Fruit fly (Drosophila melanogaster) whole organism, embryonic: ENCODE measurements around the gene CG31798.
A peak's percentile ranks its signal among the peaks of the same experiment; 100 is the strongest.

Source experiments
- BEAF-32 ChIP-seq: fragments of 200-800 bp; sonication (Bioruptor generic); optimal IDR thresholded peaks from 3 replicates; lab custom pipeline; 2017; ENCODE audit warnings: missing biosample characterization, missing genetic modification characterization, mild to moderate bottlenecking, moderate library complexity, missing genetic modification reagents
- Bteb2 ChIP-seq: fragments of 200-800 bp; sonication (Bioruptor generic); optimal IDR thresholded peaks from 2 replicates; lab custom pipeline; 2016; ENCODE audit warnings: missing biosample characterization, missing genetic modification characterization
- CG10462 ChIP-seq: fragments of 200-800 bp; sonication (Bioruptor generic); optimal IDR thresholded peaks from 2 replicates; lab custom pipeline; 2016; ENCODE audit warnings: missing biosample characterization, missing genetic modification characterization
- CG11696 ChIP-seq: fragments of 200-800 bp; sonication (Bioruptor generic); IDR thresholded peaks from 2 replicates; pipeline ENCODE4 v1.3.6; 2022; ENCODE audit warnings: missing biosample characterization, missing genetic modification characterization
- CG12155 ChIP-seq: fragments of 200-800 bp; sonication (Bioruptor generic); optimal IDR thresholded peaks from 3 replicates; lab custom pipeline; 2016; ENCODE audit warnings: missing biosample characterization, missing genetic modification characterization
- CG13894 ChIP-seq: fragments of 200-800 bp; sonication (Bioruptor generic); optimal IDR thresholded peaks from 3 replicates; lab custom pipeline; 2018; ENCODE audit warnings: missing biosample characterization, mild to moderate bottlenecking, missing genetic modification characterization, moderate library complexity
- CG1529 ChIP-seq: fragments of 200-800 bp; sonication (Bioruptor generic); optimal IDR thresholded peaks from 3 replicates; lab custom pipeline; 2018; ENCODE audit warnings: missing biosample characterization, missing genetic modification characterization
- CG15696 ChIP-seq: fragments of 200-800 bp; sonication (Bioruptor generic); optimal IDR thresholded peaks from 2 replicates; lab custom pipeline; 2019; ENCODE audit warnings: missing biosample characterization, mild to moderate bottlenecking, missing genetic modification characterization, moderate library complexity
- CG1647 ChIP-seq: fragments of 200-800 bp; sonication (Bioruptor generic); optimal IDR thresholded peaks from 3 replicates; lab custom pipeline; 2016; ENCODE audit warnings: missing biosample characterization, missing genetic modification characterization
- CG16813 ChIP-seq: fragments of 200-800 bp; sonication (Bioruptor generic); IDR thresholded peaks from 3 replicates; pipeline ENCODE4 v1.3.6; 2022; ENCODE audit warnings: missing biosample characterization, missing genetic modification characterization; ENCODE audit not compliant: partially characterized antibody
- CG18619 ChIP-seq: fragments of 200-800 bp; sonication (Bioruptor generic); optimal IDR thresholded peaks from 3 replicates; lab custom pipeline; 2017; ENCODE audit warnings: missing biosample characterization, mild to moderate bottlenecking, missing genetic modification characterization
- CG18764 ChIP-seq: fragments of 200-800 bp; sonication (Bioruptor generic); optimal IDR thresholded peaks from 3 replicates; lab custom pipeline; 2016; ENCODE audit warnings: missing biosample characterization, missing genetic modification characterization
- CG30020 ChIP-seq: fragments of 200-800 bp; optimal IDR thresholded peaks from 2 replicates; lab custom pipeline; 2019; ENCODE audit warnings: missing biosample characterization, mild to moderate bottlenecking, missing genetic modification characterization, moderate library complexity
- CG3163 ChIP-seq: fragments of 200-800 bp; sonication (Bioruptor generic); optimal IDR thresholded peaks from 3 replicates; lab custom pipeline; 2016; ENCODE audit warnings: missing biosample characterization, missing genetic modification characterization
- CG33557 ChIP-seq: fragments of 200-800 bp; sonication (Bioruptor generic); optimal IDR thresholded peaks from 2 replicates; lab custom pipeline; 2019; ENCODE audit warnings: missing biosample characterization, mild to moderate bottlenecking, missing genetic modification characterization, moderate library complexity
- CG3838 ChIP-seq: fragments of 200-800 bp; sonication (Bioruptor generic); optimal IDR thresholded peaks from 3 replicates; lab custom pipeline; 2016; ENCODE audit warnings: missing biosample characterization, missing genetic modification characterization
- CG4282 ChIP-seq: fragments of 200-800 bp; sonication (Bioruptor generic); optimal IDR thresholded peaks from 2 replicates; lab custom pipeline; 2016; ENCODE audit warnings: missing biosample characterization, missing genetic modification characterization
- CG4424 ChIP-seq: fragments of 200-800 bp; sonication (Bioruptor generic); optimal IDR thresholded peaks from 3 replicates; lab custom pipeline; 2016; ENCODE audit warnings: missing biosample characterization, missing genetic modification characterization
- CG6654 ChIP-seq: fragments of 200-800 bp; sonication (Bioruptor generic); optimal IDR thresholded peaks from 2 replicates; lab custom pipeline; 2017; ENCODE audit warnings: missing biosample characterization, mild to moderate bottlenecking, missing genetic modification characterization
- CG6689 ChIP-seq: fragments of 200-800 bp; sonication (Bioruptor generic); IDR thresholded peaks from 2 replicates; pipeline ENCODE4 v1.3.6; 2022; ENCODE audit warnings: missing biosample characterization, missing genetic modification characterization
- CG6854 ChIP-seq: fragments of 200-800 bp; sonication (Bioruptor generic); optimal IDR thresholded peaks from 3 replicates; lab custom pipeline; 2017; ENCODE audit warnings: missing biosample characterization, mild to moderate bottlenecking, missing genetic modification characterization
- CG7928 ChIP-seq: fragments of 200-800 bp; sonication (Bioruptor generic); optimal IDR thresholded peaks from 2 replicates; lab custom pipeline; 2017; ENCODE audit warnings: missing biosample characterization, mild to moderate bottlenecking, missing genetic modification characterization
- CrebB ChIP-seq: fragments of 200-800 bp; sonication (Bioruptor generic); optimal IDR thresholded peaks from 3 replicates; lab custom pipeline; 2018; ENCODE audit warnings: missing biosample characterization, mild to moderate bottlenecking, missing genetic modification characterization
- Ets65A ChIP-seq: fragments of 200-800 bp; sonication (Bioruptor generic); peaks from one replicate; lab custom pipeline; 2016; ENCODE audit warnings: missing biosample characterization, missing genetic modification characterization
- HLH54F ChIP-seq: fragments of 200-800 bp; sonication (Bioruptor generic); optimal IDR thresholded peaks from 3 replicates; lab custom pipeline; 2016; ENCODE audit warnings: missing biosample characterization, missing genetic modification characterization
- Kr ChIP-seq: fragments of 200-800 bp; sonication (Bioruptor generic); optimal IDR thresholded peaks from 2 replicates; lab custom pipeline; 2017; ENCODE audit warnings: missing biosample characterization, mild to moderate bottlenecking, missing genetic modification characterization
- Lhr ChIP-seq: fragments of 200-800 bp; sonication (Bioruptor generic); optimal IDR thresholded peaks from 3 replicates; lab custom pipeline; 2017; ENCODE audit warnings: mild to moderate bottlenecking, missing biosample characterization, missing genetic modification reagents, missing genetic modification characterization
- Meics ChIP-seq: fragments of 200-800 bp; sonication (Bioruptor generic); optimal IDR thresholded peaks from 2 replicates; lab custom pipeline; 2017; ENCODE audit warnings: missing biosample characterization, mild to moderate bottlenecking, missing genetic modification characterization
- Mrtf ChIP-seq: fragments of 200-800 bp; sonication (Bioruptor generic); IDR thresholded peaks from 3 replicates; pipeline ENCODE4 v1.3.6; 2022; ENCODE audit warnings: missing biosample characterization, missing genetic modification characterization
- NFAT ChIP-seq: fragments of 200-800 bp; sonication (Bioruptor generic); IDR thresholded peaks from 2 replicates; pipeline ENCODE4 v1.3.6; 2022; ENCODE audit warnings: missing biosample characterization, missing genetic modification characterization
- Oli ChIP-seq: fragments of 200-800 bp; sonication (Bioruptor generic); optimal IDR thresholded peaks from 2 replicates; lab custom pipeline; 2018; ENCODE audit warnings: missing biosample characterization, mild to moderate bottlenecking, missing genetic modification characterization, moderate library complexity
- Side ChIP-seq: fragments of 200-800 bp; sonication (Bioruptor generic); optimal IDR thresholded peaks from 2 replicates; lab custom pipeline; 2016; ENCODE audit warnings: missing biosample characterization, missing genetic modification characterization
- Ssrp ChIP-seq: fragments of 200-800 bp; sonication (Bioruptor generic); optimal IDR thresholded peaks from 2 replicates; lab custom pipeline; 2018; ENCODE audit warnings: missing biosample characterization, mild to moderate bottlenecking, missing genetic modification characterization, moderate library complexity
- Xbp1 ChIP-seq: fragments of 200-800 bp; sonication (Bioruptor generic); optimal IDR thresholded peaks from 3 replicates; lab custom pipeline; 2016; ENCODE audit warnings: missing biosample characterization, mild to moderate bottlenecking, missing genetic modification characterization
- bab2 ChIP-seq: fragments of 200-800 bp; sonication (Bioruptor generic); optimal IDR thresholded peaks from 2 replicates; lab custom pipeline; 2016; ENCODE audit warnings: missing biosample characterization, missing genetic modification characterization
- chif ChIP-seq, 2 experiments: fragments of 200-800 bp; sonication (Bioruptor generic); optimal IDR thresholded peaks; 3 replicates each; lab custom pipeline; 2016; ENCODE audit warnings: missing biosample characterization in 2 of 2, missing genetic modification characterization in 2 of 2
- dan ChIP-seq: fragments of 200-800 bp; sonication (Bioruptor generic); IDR thresholded peaks from 2 replicates; pipeline ENCODE4 v1.3.6; 2022; ENCODE audit warnings: missing biosample characterization, missing genetic modification characterization
- dati ChIP-seq: fragments of 200-800 bp; sonication (Bioruptor generic); IDR thresholded peaks from 2 replicates; pipeline ENCODE4 v1.3.6; 2022; ENCODE audit warnings: missing biosample characterization, missing genetic modification characterization
- exex ChIP-seq: fragments of 200-800 bp; sonication (Bioruptor generic); optimal IDR thresholded peaks from 4 replicates; lab custom pipeline; 2018; ENCODE audit warnings: missing biosample characterization, mild to moderate bottlenecking, missing genetic modification characterization, moderate library complexity
- eyg ChIP-seq: fragments of 200-800 bp; sonication (Bioruptor generic); optimal IDR thresholded peaks from 3 replicates; lab custom pipeline; 2016; ENCODE audit warnings: missing biosample characterization, missing genetic modification characterization
- grau ChIP-seq: fragments of 200-800 bp; optimal IDR thresholded peaks from 3 replicates; lab custom pipeline; 2019; ENCODE audit warnings: missing biosample characterization, mild to moderate bottlenecking, missing genetic modification characterization, moderate library complexity
- ham ChIP-seq: fragments of 200-800 bp; sonication (Bioruptor generic); IDR thresholded peaks from 2 replicates; pipeline ENCODE4 v1.3.6; 2022; ENCODE audit warnings: missing biosample characterization, missing genetic modification characterization
- hb ChIP-seq: fragments of 200-800 bp; sonication (Bioruptor generic); IDR thresholded peaks from 3 replicates; pipeline ENCODE4 v1.3.6; 2022; ENCODE audit warnings: missing biosample characterization, missing genetic modification characterization; ENCODE audit not compliant: partially characterized antibody
- mirr ChIP-seq: fragments of 200-800 bp; sonication (Bioruptor generic); optimal IDR thresholded peaks from 3 replicates; lab custom pipeline; 2018; ENCODE audit warnings: missing biosample characterization, mild to moderate bottlenecking, missing genetic modification characterization
- nerfin-1 ChIP-seq: fragments of 200-800 bp; sonication (Bioruptor generic); optimal IDR thresholded peaks from 3 replicates; lab custom pipeline; 2019; ENCODE audit warnings: missing biosample characterization, mild to moderate bottlenecking, missing genetic modification characterization, moderate library complexity
- nmo ChIP-seq: fragments of 200-800 bp; sonication (Bioruptor generic); optimal IDR thresholded peaks from 2 replicates; lab custom pipeline; 2018; ENCODE audit warnings: missing biosample characterization, mild to moderate bottlenecking, missing genetic modification characterization, moderate library complexity
- sens ChIP-seq: fragments of 200-800 bp; sonication (Bioruptor generic); peaks from one replicate; lab custom pipeline; 2016; ENCODE audit warnings: missing biosample characterization, missing genetic modification characterization
- usp ChIP-seq: fragments of >200 bp; optimal IDR thresholded peaks from 2 replicates; lab custom pipeline; 2017; ENCODE audit warnings: missing biosample characterization, missing genetic modification characterization
- zen ChIP-seq: fragments of 200-800 bp; sonication (Bioruptor generic); optimal IDR thresholded peaks from 3 replicates; lab custom pipeline; 2018; ENCODE audit warnings: missing biosample characterization, mild to moderate bottlenecking, missing genetic modification characterization, moderate library complexity

The CG31798 gene

dm6 chr2L:19416602-19417497 lies 22.9 kb downstream of the CG31798 start, which contains the start of gene Lectin-galC1 (continued):
- TF ChIP-seq Ets65A (GFP tag; lab: Kevin White, UChicago) = peak; percentile 96
- peak; percentile 86 for TF ChIP-seq CG6689 (GFP tag; lab: Robert Waterston, UW)
- TF ChIP-seq ham (GFP tag; lab: Robert Waterston, UW) = no peak
- TF ChIP-seq CG3838 (GFP tag; lab: Kevin White, UChicago) = peak; percentile 72
- peak; percentile 88 for TF ChIP-seq CG4424 (GFP tag; lab: Kevin White, UChicago)
- peak; percentile 78 for TF ChIP-seq nerfin-1 (tag; lab: Kevin White, UChicago)
- TF ChIP-seq dan (GFP tag; lab: Robert Waterston, UW) = peak; percentile 65; the same call in 1 of the 2 replicates
- peak; percentile 91 for TF ChIP-seq Xbp1 (GFP tag; lab: Kevin White, UChicago)
- peak; percentile 76 for TF ChIP-seq Meics (GFP tag; lab: Kevin White, UChicago)
- TF ChIP-seq CG15696 (tag; lab: Kevin White, UChicago) = peak; percentile 81
- peak; percentile 99 for TF ChIP-seq sens (GFP tag; lab: Kevin White, UChicago)
- TF ChIP-seq CG16813 (GFP tag; lab: Robert Waterston, UW) = no peak
- no peak for TF ChIP-seq Kr (GFP tag; lab: Kevin White, UChicago)
- TF ChIP-seq NFAT (GFP tag; lab: Robert Waterston, UW) = peak; percentile 59
- TF ChIP-seq CG6654 (GFP tag; lab: Kevin White, UChicago) = peak; percentile 53
- peak; percentile 86 for TF ChIP-seq CG1529
- TF ChIP-seq CG33557 (GFP tag; lab: Kevin White, UChicago) = peak; percentile 72
- peak; percentile 90 for TF ChIP-seq CG10462 (GFP tag; lab: Kevin White, UChicago)
- TF ChIP-seq CrebB (tag; lab: Kevin White, UChicago) = peak; percentile 58
- TF ChIP-seq usp (GFP tag; lab: Kevin White, UChicago) = no peak
- peak; percentile 90 to 94 for TF ChIP-seq chif (GFP tag; optimal IDR thresholded peaks at IDR 0.05; lab: Kevin White, UChicago)
- peak; percentile 51 for TF ChIP-seq mirr (GFP tag; lab: Kevin White, UChicago)
- TF ChIP-seq grau (tag; lab: Kevin White, UChicago) = peak; percentile 85
- TF ChIP-seq CG6854 (GFP tag; lab: Kevin White, UChicago) = peak; percentile 72
- TF ChIP-seq CG11696 = peak; percentile 69; the same call in 1 of the 2 replicates
- TF ChIP-seq bab2 (GFP tag; lab: Kevin White, UChicago) = peak; percentile 86
- peak; percentile 73 for TF ChIP-seq eyg (GFP tag; lab: Kevin White, UChicago)
- TF ChIP-seq Ssrp = peak; percentile 87
- no peak for TF ChIP-seq CG13894
- TF ChIP-seq Oli (tag; lab: Kevin White, UChicago) = peak; percentile 91
- TF ChIP-seq CG7928 (GFP tag; lab: Kevin White, UChicago) = peak; percentile 30
- peak; percentile 84 for TF ChIP-seq Mrtf (GFP tag; lab: Robert Waterston, UW)
- TF ChIP-seq nmo (GFP tag; lab: Kevin White, UChicago) = peak; percentile 89
- TF ChIP-seq CG4282 (GFP tag; lab: Kevin White, UChicago) = peak; percentile 77
- no peak for TF ChIP-seq hb (GFP tag; lab: Robert Waterston, UW)
- no peak for TF ChIP-seq BEAF-32 (GFP tag; lab: Kevin White, UChicago)
- TF ChIP-seq CG18619 (GFP tag; lab: Kevin White, UChicago) = peak; percentile 84
- peak; percentile 87 for TF ChIP-seq CG1647
- TF ChIP-seq Lhr (GFP tag; lab: Kevin White, UChicago) = peak; percentile 78
- peak; percentile 78 for TF ChIP-seq CG18764 (GFP tag; lab: Kevin White, UChicago)
- TF ChIP-seq dati (GFP tag; lab: Robert Waterston, UW) = peak; percentile 47
- peak; percentile 78 for TF ChIP-seq HLH54F (GFP tag; lab: Kevin White, UChicago)
- peak; percentile 82 for TF ChIP-seq CG12155 (GFP tag; lab: Kevin White, UChicago)
- peak; percentile 24 for TF ChIP-seq exex
- peak; percentile 74 for TF ChIP-seq CG3163
- peak; percentile 87 for TF ChIP-seq Side
- peak; percentile 46 for TF ChIP-seq CG30020 (tag; lab: Kevin White, UChicago)
- TF ChIP-seq zen = peak; percentile 88
- TF ChIP-seq Bteb2 = peak; percentile 82
